Fruit fly (Drosophila melanogaster) whole organism, embryonic: ENCODE measurements around the gene CG4942.

ENCODE experiments used
- Aef1 ChIP-seq: fragments of 200-800 bp; sonication (Bioruptor generic); IDR thresholded peaks from 3 replicates; pipeline ENCODE4 v1.3.6; 2022; ENCODE audit warnings: missing biosample characterization, missing genetic modification characterization
- Atf6 ChIP-seq: fragments of 200-800 bp; sonication (Bioruptor generic); IDR thresholded peaks from 2 replicates; pipeline ENCODE4 v1.3.6; 2022; ENCODE audit warnings: missing biosample characterization, missing genetic modification characterization
- CG13123 ChIP-seq: fragments of 200-800 bp; sonication (Bioruptor generic); optimal IDR thresholded peaks from 2 replicates; lab custom pipeline; 2016; ENCODE audit warnings: missing biosample characterization, missing genetic modification characterization
- CG16813 ChIP-seq: fragments of 200-800 bp; sonication (Bioruptor generic); IDR thresholded peaks from 3 replicates; pipeline ENCODE4 v1.3.6; 2022; ENCODE audit warnings: missing biosample characterization, missing genetic modification characterization; ENCODE audit not compliant: partially characterized antibody
- CG18619 ChIP-seq: fragments of 200-800 bp; sonication (Bioruptor generic); optimal IDR thresholded peaks from 3 replicates; lab custom pipeline; 2017; ENCODE audit warnings: missing biosample characterization, mild to moderate bottlenecking, missing genetic modification characterization
- CG6654 ChIP-seq: fragments of 200-800 bp; sonication (Bioruptor generic); optimal IDR thresholded peaks from 2 replicates; lab custom pipeline; 2017; ENCODE audit warnings: missing biosample characterization, mild to moderate bottlenecking, missing genetic modification characterization
- CG8478 ChIP-seq: fragments of >200 bp; optimal IDR thresholded peaks from 2 replicates; lab custom pipeline; 2018
- Doc3 ChIP-seq: fragments of 200-800 bp; sonication (Bioruptor generic); IDR thresholded peaks from 3 replicates; pipeline ENCODE4 v1.3.6; 2022; ENCODE audit warnings: missing biosample characterization, missing genetic modification characterization; ENCODE audit not compliant: partially characterized antibody
- TFAM ChIP-seq: fragments of 200-800 bp; sonication (Bioruptor generic); optimal IDR thresholded peaks from 2 replicates; lab custom pipeline; 2017; ENCODE audit warnings: missing biosample characterization, missing genetic modification characterization, inconsistent platforms
- al ChIP-seq: fragments of 200-800 bp; sonication (Bioruptor generic); IDR thresholded peaks from 2 replicates; pipeline ENCODE4 v1.3.6; 2022; ENCODE audit warnings: missing biosample characterization, missing genetic modification characterization
- jing ChIP-seq: fragments of 200-800 bp; sonication (Bioruptor generic); optimal IDR thresholded peaks from 2 replicates; lab custom pipeline; 2018; ENCODE audit warnings: missing biosample characterization, mild to moderate bottlenecking, missing genetic modification characterization

DNA sequence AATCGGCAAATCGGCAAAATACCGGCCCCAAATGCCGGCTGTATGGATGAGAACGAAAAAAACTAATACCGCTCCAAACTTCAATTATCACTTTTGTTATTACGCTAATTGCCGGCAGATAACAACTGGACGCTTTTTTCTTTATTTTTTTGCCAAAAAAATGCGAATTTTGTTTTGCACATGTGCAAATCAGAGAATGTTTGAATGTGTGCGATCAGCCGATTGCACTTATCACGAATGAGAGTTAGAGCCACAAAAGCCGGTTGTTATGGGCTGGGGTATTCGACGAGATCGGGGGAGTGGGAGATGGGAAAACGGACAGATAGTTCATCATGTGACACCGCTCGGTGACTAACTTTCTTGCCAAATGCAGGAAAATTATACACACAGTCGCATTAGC lies 9.3 kb upstream of the CG4942 start:
- no peak for TF ChIP-seq CG16813
- TF ChIP-seq CG6654: no peak
- no peak for TF ChIP-seq Atf6 (GFP tag; lab: Robert Waterston, UW)
- TF ChIP-seq CG18619 (GFP tag; lab: Kevin White, UChicago): no peak
- no peak for TF ChIP-seq Doc3
- no peak for TF ChIP-seq Aef1
- no peak for TF ChIP-seq CG8478
- no peak for TF ChIP-seq jing (GFP tag; lab: Kevin White, UChicago)
- TF ChIP-seq al (GFP tag; lab: Robert Waterston, UW): no peak
- no peak for TF ChIP-seq TFAM (GFP tag; lab: Kevin White, UChicago)
- no peak for TF ChIP-seq CG13123 (GFP tag; lab: Kevin White, UChicago)
